Worm (Caenorhabditis elegans) whole organism, L4/young adult: ENCODE results near the gene sri-61.
"Not testable (repeated sequence)": the region's sequence is repeated elsewhere in the genome, so short reads cannot be mapped to it uniquely, and the experiment has no call there.

Experiments
- W03F9.2 ChIP-seq: fragments of 150-350 bp; optimal IDR thresholded peaks from 2 replicates; lab custom pipeline; 2014; ENCODE audit warnings: missing biosample characterization, missing genetic modification characterization
- dao-5 ChIP-seq: sonication (generic microtip); optimal IDR thresholded peaks from 2 replicates; lab custom pipeline; 2016; ENCODE audit warnings: missing genotype, missing genetic modification characterization, moderate library complexity, missing compliant biosample characterization
- him-1 ChIP-seq: sonication (generic microtip); optimal IDR thresholded peaks from 2 replicates; lab custom pipeline; 2016; ENCODE audit warnings: missing genotype, missing genetic modification reagents, missing genetic modification characterization, missing compliant biosample characterization

The sri-61 gene

ce11 chrII:2725561-2725960 is 25.4 kb upstream of the sri-61 start, which contains the start of the genes T05A8.11 and nep-2:
Gene T05A8.11 (minus strand): TSS chrII:2725661.
Gene nep-2 (minus strand): TSS chrII:2725752.
- TF ChIP-seq dao-5 (no peak), him-1 (tag; lab: Kevin White, UChicago) (no peak), W03F9.2 (tag; lab: Kevin White, UChicago) (no peak)

DNA sequence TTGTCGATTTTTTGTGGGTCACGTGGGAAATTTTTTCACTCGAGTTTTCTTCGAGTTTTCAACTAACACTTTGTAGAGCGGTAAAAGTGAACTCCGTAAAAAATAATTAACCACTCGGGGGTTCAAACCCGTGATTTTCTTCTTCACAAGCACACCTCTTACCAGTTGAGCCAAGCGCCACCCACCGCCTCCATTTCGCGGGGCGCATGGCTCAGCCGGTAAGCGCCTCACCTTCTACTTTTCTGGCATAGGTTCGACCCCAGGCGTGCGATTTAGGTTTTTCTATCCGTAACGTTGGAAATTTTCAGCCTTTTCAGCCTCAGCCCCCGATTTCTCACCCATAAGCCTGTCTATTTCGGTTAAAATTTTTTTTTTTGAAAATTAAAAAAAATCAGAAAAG is 21.9 kb upstream of the sri-61 start:
- no peak for TF ChIP-seq dao-5
- no peak for TF ChIP-seq W03F9.2 (tag; lab: Kevin White, UChicago)
- TF ChIP-seq him-1 (tag; lab: Kevin White, UChicago): no peak

- TF ChIP-seq him-1 (tag; lab: Kevin White, UChicago): no peak
Measured at ce11 chrII:2719212-2719611, 19.1 kb upstream of the sri-61 start.

DNA sequence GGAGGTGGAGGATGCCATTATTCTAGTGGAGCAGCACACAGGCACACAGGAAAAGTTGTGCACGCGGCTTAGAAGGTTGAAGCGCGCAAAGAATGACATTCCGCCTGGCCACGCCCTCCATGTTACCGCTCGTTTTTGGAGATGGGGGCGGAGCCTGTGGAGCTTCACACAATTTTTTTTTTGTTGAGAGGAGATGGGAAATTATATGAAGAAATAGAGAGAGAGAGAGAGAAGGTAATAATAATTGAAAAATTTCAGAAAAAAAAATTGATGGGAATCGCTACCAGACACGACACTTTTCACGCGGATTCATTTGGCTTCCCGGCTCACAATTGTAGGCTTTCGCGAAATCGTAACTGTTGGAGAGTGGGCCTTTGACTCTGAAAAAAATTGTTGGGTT is 17.2 kb upstream of the sri-61 start, which contains the start of gene T05A8.3:
Gene T05A8.3 (minus strand): TSS at position 101 of the 400 bp plus-strand sequence.
- TF ChIP-seq him-1 (tag; lab: Kevin White, UChicago) (no peak), dao-5 (no peak), W03F9.2 (tag; lab: Kevin White, UChicago) (no peak)

ce11 chrII:2710919-2711318 is 10.8 kb upstream of the sri-61 start, which contains the start of gene T05A8.2:
Gene T05A8.2 (minus strand): TSS chrII:2711019.
- TF ChIP-seq him-1 (tag; lab: Kevin White, UChicago) (no peak), W03F9.2 (tag; lab: Kevin White, UChicago) (no peak), dao-5 (no peak)

ce11 chrII:2709942-2710341 is 9.8 kb upstream of the sri-61 start, which contains the start of gene T05A8.1:
Gene T05A8.1 (minus strand): TSS chrII:2710042.
- TF ChIP-seq W03F9.2 (tag; lab: Kevin White, UChicago) (no peak), him-1 (tag; lab: Kevin White, UChicago) (no peak), dao-5 (no peak)

DNA sequence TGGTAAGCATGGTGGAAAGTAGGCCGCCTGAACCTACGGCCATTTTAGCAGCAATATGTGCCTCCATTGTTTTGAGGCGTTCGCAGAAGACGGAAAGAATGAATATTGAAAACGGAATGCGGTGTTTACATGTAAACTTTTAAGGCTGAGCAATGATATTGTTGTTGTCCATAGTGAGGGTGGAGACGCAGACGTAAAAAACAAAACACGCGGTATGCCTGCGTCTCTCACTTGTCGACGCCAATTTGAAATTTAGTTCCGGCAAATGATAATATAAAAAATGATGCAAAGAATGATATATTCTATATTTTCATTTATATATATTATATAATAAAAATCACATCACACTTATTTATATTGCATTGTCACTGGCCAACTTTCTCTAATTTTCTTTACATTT is 7.7 kb upstream of the sri-61 start, which contains the start of gene Y47G7B.2:
Gene Y47G7B.2 (minus strand): TSS at position 143 of the 400 bp plus-strand sequence.
- no peak for TF ChIP-seq dao-5
- no peak for TF ChIP-seq him-1 (tag; lab: Kevin White, UChicago)
- TF ChIP-seq W03F9.2 (tag; lab: Kevin White, UChicago): no peak

ce11 chrII:2705200-2705599 is 5.1 kb upstream of the sri-61 start, which contains the start of gene srh-128:
Gene srh-128 (minus strand): TSS chrII:2705300.
- TF ChIP-seq W03F9.2 (tag; lab: Kevin White, UChicago) (no peak), him-1 (tag; lab: Kevin White, UChicago) (no peak), dao-5 (no peak)

- TF ChIP-seq dao-5 (no peak), W03F9.2 (tag; lab: Kevin White, UChicago) (no peak), him-1 (tag; lab: Kevin White, UChicago) (no peak)
Measured at ce11 chrII:2702757-2703156, 2.6 kb upstream of the sri-61 start, which contains the start of gene sri-60. Gene sri-60 (minus strand): TSS chrII:2702857.

DNA sequence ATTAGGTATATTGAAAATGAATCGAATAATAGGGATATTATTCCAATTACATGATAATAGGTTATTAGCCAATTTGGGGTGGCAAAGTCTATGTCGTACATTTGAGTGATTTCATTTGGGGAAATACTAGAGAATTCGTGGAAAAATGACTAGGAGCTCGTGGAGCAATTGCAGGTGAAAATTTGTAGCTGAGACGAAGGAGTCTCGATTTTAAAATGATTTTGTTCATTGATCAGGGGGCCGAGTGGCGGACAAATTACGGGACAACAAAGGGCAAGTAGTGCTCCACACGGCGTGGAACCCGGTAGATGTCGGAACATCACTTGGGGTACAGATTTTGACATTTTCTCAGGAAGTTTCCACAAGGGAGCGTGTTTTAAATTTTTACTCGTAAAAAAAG is 1.8 kb downstream of the sri-61 start, which contains the start of gene sri-62:
Gene sri-62 (minus strand): TSS at position 101 of the 400 bp plus-strand sequence.
- TF ChIP-seq W03F9.2 (tag; lab: Kevin White, UChicago) (no peak), him-1 (tag; lab: Kevin White, UChicago) (no peak), dao-5 (no peak)

- TF ChIP-seq W03F9.2 (tag; lab: Kevin White, UChicago) (no peak), him-1 (tag; lab: Kevin White, UChicago) (no peak), dao-5 (no peak)
Measured at ce11 chrII:2695079-2695478, 5.0 kb downstream of the sri-61 start.

DNA sequence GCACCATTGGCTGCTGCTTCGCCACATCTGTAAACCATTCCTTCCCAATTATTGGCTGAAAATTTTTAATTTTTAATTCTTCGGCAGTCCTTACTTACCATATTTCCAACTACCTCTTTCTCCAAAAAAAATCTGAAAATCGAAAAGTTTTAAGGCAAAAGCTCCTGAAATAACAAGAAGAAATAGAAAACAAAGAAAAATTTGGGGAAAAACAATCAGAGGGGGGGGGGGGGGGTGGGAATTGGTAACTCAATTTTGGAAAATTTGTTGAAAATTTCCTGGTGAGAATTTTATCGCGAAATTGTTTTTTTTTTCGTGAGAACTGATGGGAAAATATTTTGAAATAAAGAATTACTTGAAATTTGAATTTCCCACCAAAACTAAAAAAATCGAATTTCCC is 7.7 kb downstream of the sri-61 start, which contains the start of gene set-11:
Gene set-11 (minus strand): TSS at position 101 of the 400 bp plus-strand sequence.
- no peak for TF ChIP-seq him-1 (tag; lab: Kevin White, UChicago)
- no peak for TF ChIP-seq dao-5

ce11 chrII:2690080-2690479 is 10.0 kb downstream of the sri-61 start, which contains the start of gene nspf-3:
Gene nspf-3 (minus strand): TSS chrII:2690180.
- no peak for TF ChIP-seq W03F9.2 (tag; lab: Kevin White, UChicago)
- TF ChIP-seq dao-5: no peak
- no peak for TF ChIP-seq him-1 (tag; lab: Kevin White, UChicago)

DNA sequence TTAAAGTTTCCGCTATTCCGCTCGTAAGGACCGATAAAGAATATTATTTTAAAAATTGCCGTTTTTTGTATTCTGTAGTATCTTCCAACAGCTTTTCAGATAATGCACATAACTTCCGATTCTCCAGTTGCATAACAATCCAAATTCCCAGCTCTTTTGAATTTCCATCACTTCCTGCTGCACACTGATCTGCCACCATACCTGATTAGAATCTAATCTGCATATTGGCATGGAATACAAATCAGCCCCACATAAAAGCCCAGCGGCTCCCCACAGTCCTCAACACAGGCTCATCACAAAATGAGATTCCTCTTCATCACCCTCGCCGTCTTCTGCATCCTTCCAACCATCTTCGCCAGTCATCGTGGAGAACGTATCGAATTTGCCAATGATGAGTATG is 11.5 kb downstream of the sri-61 start, which contains the start of gene nspf-2:
Gene nspf-2 (plus strand): TSS at position 301 of the 400 bp plus-strand sequence.
- TF ChIP-seq W03F9.2 (tag; lab: Kevin White, UChicago); him-1 (tag; lab: Kevin White, UChicago); dao-5: not testable (repeated sequence)
